Worm (Caenorhabditis elegans): ENCODE measurements around the gene hadb-1.

hadb-1 gene

ce11 chrIII:8712968-8713367, 24.7 kb upstream of the hadb-1 start:
- TF ChIP-seq tbx-37 (GFP tag; conservative IDR thresholded peaks at IDR 0.05) (no peak), tbx-11 (GFP tag; IDR thresholded peaks at IDR 0.05) (no peak), tra-4 (tag; optimal IDR thresholded peaks at IDR 0.05) (no peak), aly-1 (tag; optimal IDR thresholded peaks at IDR 0.05) (no peak), hmg-4 (GFP tag; optimal IDR thresholded peaks at IDR 0.05) (no peak), pes-1 (GFP tag; IDR thresholded peaks at IDR 0.05) (no peak), sea-1 (GFP tag; conservative IDR thresholded peaks at IDR 0.05) (no peak), ceh-36 (tag; optimal IDR thresholded peaks at IDR 0.05) (no peak), B0310.2 (tag; optimal IDR thresholded peaks at IDR 0.05) (no peak)

- TF ChIP-seq pes-1 (GFP tag; IDR thresholded peaks at IDR 0.05) (no peak), F13C5.2 (tag; optimal IDR thresholded peaks at IDR 0.05) (no peak), sea-1 (GFP tag; conservative IDR thresholded peaks at IDR 0.05) (no peak), scrt-1 (GFP tag; IDR thresholded peaks at IDR 0.05) (no peak)
Measured at ce11 chrIII:8710310-8710709, 22.0 kb upstream of the hadb-1 start, which contains the start of gene B0303.11. B0303.11 (minus strand) TSS chrIII:8710410.

DNA sequence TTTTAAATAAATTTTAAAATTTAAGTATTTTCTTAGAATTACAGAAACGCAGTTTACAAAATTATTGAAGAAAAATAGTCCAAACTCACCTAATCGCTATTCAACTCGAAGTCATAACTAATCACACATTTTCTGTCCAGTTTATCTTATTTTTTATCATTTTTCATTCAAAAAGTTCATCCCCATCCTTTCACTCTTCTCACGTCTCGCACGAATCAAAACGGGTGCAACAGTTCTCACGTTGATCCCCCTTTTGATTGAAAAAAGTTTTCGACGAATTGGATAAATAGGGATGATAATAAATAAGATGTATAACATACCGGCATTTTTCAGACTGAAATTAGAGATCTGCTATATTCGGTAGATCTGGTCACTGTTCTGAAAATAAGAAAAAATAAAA, 21.4 kb upstream of the hadb-1 start:
- TF ChIP-seq hmbx-1 (tag; optimal IDR thresholded peaks at IDR 0.05) = no peak
- TF ChIP-seq ets-7 (tag; optimal IDR thresholded peaks at IDR 0.05) = no peak
- TF ChIP-seq ceh-36 (tag; optimal IDR thresholded peaks at IDR 0.05) = no peak

DNA sequence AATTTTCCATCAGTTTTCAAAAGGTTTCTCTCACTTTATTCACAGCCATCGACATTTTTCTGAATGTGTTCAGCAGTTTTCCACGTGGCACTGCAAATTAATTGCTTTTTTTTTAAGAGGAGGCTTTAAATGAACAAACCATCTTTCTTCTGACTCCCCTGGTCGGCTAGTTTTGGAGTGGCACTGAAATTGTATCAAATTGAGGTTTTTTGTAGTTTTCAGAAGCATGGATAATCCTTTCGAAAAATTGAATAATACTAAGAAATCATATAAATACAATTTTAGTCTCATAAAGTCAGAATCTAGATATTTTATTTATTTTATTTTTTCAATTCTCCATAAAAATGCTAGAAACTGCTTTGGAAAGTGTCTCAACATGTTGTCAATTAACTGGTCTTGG, 16.5 kb upstream of the hadb-1 start, which contains the start of gene B0303.16:
B0303.16 (plus strand) TSS at position 301 of the 400 bp plus-strand sequence.
- TF ChIP-seq pes-1 (GFP tag; IDR thresholded peaks at IDR 0.05) (no peak), scrt-1 (GFP tag; IDR thresholded peaks at IDR 0.05) (no peak), ama-1 (optimal IDR thresholded peaks at IDR 0.05) (no peak), F13C5.2 (tag; optimal IDR thresholded peaks at IDR 0.05) (no peak), tra-4 (tag; optimal IDR thresholded peaks at IDR 0.05) (no peak), hmg-4 (GFP tag; optimal IDR thresholded peaks at IDR 0.05) (no peak), tbx-11 (GFP tag; IDR thresholded peaks at IDR 0.05) (no peak), B0310.2 (tag; optimal IDR thresholded peaks at IDR 0.05) (no peak)

DNA sequence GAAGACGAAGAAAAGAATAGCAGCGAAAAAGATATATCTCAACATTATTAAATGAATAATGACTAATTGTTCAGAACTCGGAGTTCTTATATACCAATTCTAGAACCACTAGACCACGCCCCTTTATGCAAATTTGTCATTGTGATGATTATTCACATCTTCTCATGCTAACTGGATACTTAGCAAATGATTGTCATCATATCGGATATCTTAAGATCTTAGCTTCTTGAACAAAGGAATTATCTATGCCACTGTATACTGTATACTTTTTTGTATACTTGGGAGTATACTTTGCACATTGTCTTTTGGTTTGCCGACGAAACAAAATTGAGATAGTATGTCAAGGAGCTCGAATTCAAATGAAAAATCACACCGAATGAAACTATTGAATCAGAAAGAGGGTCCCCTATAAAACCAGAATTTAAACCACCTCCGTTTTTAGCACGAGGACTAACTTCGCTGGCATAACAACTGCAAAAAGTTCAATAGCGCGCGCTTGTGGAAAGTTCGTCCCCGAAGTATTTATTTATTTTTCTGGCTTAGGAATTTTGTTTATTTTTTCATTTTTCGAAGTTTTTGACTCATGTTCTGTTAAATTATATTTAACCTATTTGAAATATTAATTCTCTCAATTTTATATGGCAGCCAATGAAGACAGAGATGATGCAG, 12.1 kb upstream of the hadb-1 start, which contains the start of the genes sdz-1 and vps-33.1:
sdz-1 (minus strand) TSS at position 51 of the 669 bp plus-strand sequence.
vps-33.1 (plus strand) TSS at position 639 of the 669 bp plus-strand sequence.
- TF ChIP-seq F13C5.2 (tag; optimal IDR thresholded peaks at IDR 0.05) (no peak), tbx-37 (GFP tag; conservative IDR thresholded peaks at IDR 0.05) (peak; percentile 49)

DNA sequence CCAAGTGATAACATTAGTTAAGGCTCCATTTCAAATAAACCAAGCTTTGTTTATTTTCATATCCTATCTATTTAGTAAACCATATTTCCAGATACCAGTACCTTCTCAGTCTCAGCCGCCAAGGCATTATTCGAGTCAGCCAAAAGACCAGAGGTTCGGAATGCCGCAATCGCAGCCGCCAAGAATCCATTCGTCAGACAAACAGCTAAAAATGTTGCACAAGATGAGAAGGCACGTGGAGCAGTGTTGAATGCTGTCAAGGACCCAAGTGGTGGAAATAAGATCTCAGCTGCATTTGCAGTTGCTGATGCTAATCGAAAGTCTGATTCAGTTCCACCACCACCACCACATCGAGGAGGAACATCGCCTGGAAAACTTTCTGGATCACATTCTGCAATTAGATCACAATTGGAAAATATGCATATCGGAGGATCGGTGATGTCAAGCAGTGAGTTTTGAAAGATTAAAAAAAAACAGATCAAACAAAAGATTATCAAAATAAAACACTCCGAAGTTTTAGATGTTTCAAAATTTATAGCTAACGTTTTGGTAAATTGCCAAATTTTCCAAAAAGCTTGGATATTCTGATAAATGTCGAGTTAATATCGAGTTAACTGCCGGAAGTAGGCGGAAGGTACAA, 9.1 kb upstream of the hadb-1 start:
- no peak for TF ChIP-seq ceh-36 (tag; optimal IDR thresholded peaks at IDR 0.05)
- TF ChIP-seq tra-4 (tag; optimal IDR thresholded peaks at IDR 0.05) = no peak
- no peak for TF ChIP-seq hnd-1 (tag; optimal IDR thresholded peaks at IDR 0.05)
- TF ChIP-seq sea-1 (GFP tag; conservative IDR thresholded peaks at IDR 0.05) = no peak
- TF ChIP-seq ets-7 (tag; optimal IDR thresholded peaks at IDR 0.05) = no peak
- no peak for TF ChIP-seq hmg-4 (GFP tag; optimal IDR thresholded peaks at IDR 0.05)
- no peak for TF ChIP-seq tbx-11 (GFP tag; IDR thresholded peaks at IDR 0.05)
- TF ChIP-seq pes-1 (GFP tag; IDR thresholded peaks at IDR 0.05) = no peak
- TF ChIP-seq F13C5.2 (tag; optimal IDR thresholded peaks at IDR 0.05) = no peak
- TF ChIP-seq ama-1 (optimal IDR thresholded peaks at IDR 0.05) = no peak
- TF ChIP-seq flt-1 (GFP tag; IDR thresholded peaks at IDR 0.05) = no peak
- no peak for TF ChIP-seq B0310.2 (tag; optimal IDR thresholded peaks at IDR 0.05)
- TF ChIP-seq hmbx-1 (tag; optimal IDR thresholded peaks at IDR 0.05) = no peak
- TF ChIP-seq tbx-37 (GFP tag; conservative IDR thresholded peaks at IDR 0.05) = no peak
- TF ChIP-seq ceh-13 (GFP tag; optimal IDR thresholded peaks at IDR 0.05) = no peak
- no peak for TF ChIP-seq scrt-1 (GFP tag; IDR thresholded peaks at IDR 0.05)
- TF ChIP-seq aly-1 (tag; optimal IDR thresholded peaks at IDR 0.05) = no peak

- TF ChIP-seq ceh-13 (GFP tag; optimal IDR thresholded peaks at IDR 0.05) (no peak), F13C5.2 (tag; optimal IDR thresholded peaks at IDR 0.05) (no peak), pes-1 (GFP tag; IDR thresholded peaks at IDR 0.05) (no peak), ets-7 (tag; optimal IDR thresholded peaks at IDR 0.05) (no peak), flt-1 (GFP tag; IDR thresholded peaks at IDR 0.05) (no peak), tra-4 (tag; optimal IDR thresholded peaks at IDR 0.05) (no peak), hmg-4 (GFP tag; optimal IDR thresholded peaks at IDR 0.05) (no peak), ceh-36 (tag; optimal IDR thresholded peaks at IDR 0.05) (no peak), hmbx-1 (tag; optimal IDR thresholded peaks at IDR 0.05) (no peak), hnd-1 (tag; optimal IDR thresholded peaks at IDR 0.05) (no peak)
Measured at ce11 chrIII:8696680-8697079, 8.4 kb upstream of the hadb-1 start.

DNA sequence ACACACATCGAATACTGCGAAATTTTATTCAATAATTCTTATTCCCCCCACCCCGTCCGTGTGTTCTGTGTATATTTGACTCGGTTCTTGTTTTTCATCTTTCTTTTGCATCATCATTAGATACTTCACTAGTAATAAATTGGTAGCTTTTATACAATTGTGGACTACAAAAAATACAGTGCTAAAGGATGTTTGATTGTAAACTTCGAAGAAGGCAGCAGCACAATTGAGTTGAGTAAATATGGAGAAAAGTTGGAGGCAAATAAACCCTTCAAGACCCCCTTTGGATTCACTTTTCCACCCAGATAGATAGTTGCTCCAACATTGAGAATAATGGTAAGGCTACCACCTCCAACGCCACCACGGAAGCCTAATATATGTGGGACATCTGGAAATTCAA, 5.0 kb upstream of the hadb-1 start, which contains the start of gene B0303.7:
B0303.7 (plus strand) TSS at position 301 of the 400 bp plus-strand sequence.
- TF ChIP-seq ets-7 (tag; optimal IDR thresholded peaks at IDR 0.05) (no peak), sea-1 (GFP tag; conservative IDR thresholded peaks at IDR 0.05) (no peak)
